Fruit fly (Drosophila melanogaster) S2 (cell line): ENCODE data around the gene Pgant35A.

Experiments
- CG8478 ChIP-seq: fragments of >200 bp; optimal IDR thresholded peaks from 2 replicates; lab custom pipeline; 2018
- CTCF ChIP-seq, 2 experiments: fragments of >200 bp; optimal IDR thresholded peaks; 2 replicates each; lab custom pipeline; 2018

DNA sequence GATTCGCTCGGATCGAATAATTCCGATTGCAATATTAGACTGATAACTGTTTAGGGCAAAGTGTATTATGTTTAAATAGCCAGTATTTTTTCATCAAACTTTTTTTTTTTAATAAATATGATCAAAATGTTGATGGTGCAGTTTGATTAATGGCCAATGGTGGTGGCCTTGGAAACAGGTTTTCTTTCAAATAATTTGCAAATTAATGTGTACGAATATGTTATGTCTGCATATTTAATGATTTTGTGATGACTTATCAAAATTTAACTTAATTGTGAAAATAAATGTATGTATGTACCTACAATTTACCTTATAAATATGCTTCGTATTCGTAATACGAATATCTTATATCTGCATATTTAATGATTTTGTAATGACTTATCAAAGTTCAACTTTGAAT, 2.2 kb downstream of the Pgant35A start:
- TF ChIP-seq CTCF (optimal IDR thresholded peaks at IDR 0.05; lab: Kevin White, UChicago): no peak
- TF ChIP-seq CG8478 (lab: Kevin White, UChicago): no peak
